Worm (Caenorhabditis elegans) whole organism, young adult: ENCODE measurements around the gene egas-2.

Experiments used
- F52B5.7 ChIP-seq: sonication (generic microtip); optimal IDR thresholded peaks from 2 replicates; lab custom pipeline; 2016; ENCODE audit warnings: mild to moderate bottlenecking, missing genetic modification characterization, missing compliant biosample characterization
- Y95B8A.8 ChIP-seq: fragments of 200-800 bp; sonication (Bioruptor generic); IDR thresholded peaks from 2 replicates; pipeline ENCODE4 v1.3.6; 2022; ENCODE audit warnings: missing genetic modification reagents, missing genetic modification characterization, missing compliant biosample characterization
- akir-1 ChIP-seq: fragments of 200-800 bp; sonication (Bioruptor generic); optimal IDR thresholded peaks from 2 replicates; lab custom pipeline; 2018; ENCODE audit warnings: mild to moderate bottlenecking, missing genetic modification characterization, moderate library complexity, missing compliant biosample characterization
- ama-1 ChIP-seq, 3 experiments: fragments of 150-350 bp in 1 of 3; sonication (generic microtip) in 2 of 3; optimal IDR thresholded peaks; 2 replicates each; lab custom pipeline; 2014 to 2018; ENCODE audit warnings: missing biosample characterization in 2 of 3, missing genetic modification characterization in 2 of 3, missing genetic modification reagents in 2 of 3
- aptf-3 ChIP-seq: fragments of 200-800 bp; sonication (Bioruptor generic); IDR thresholded peaks from 2 replicates; pipeline ENCODE4 v1.3.6; 2022; ENCODE audit warnings: missing genetic modification characterization, missing compliant biosample characterization
- ets-4 ChIP-seq: fragments of 200-800 bp; sonication (Bioruptor generic); optimal IDR thresholded peaks from 2 replicates; lab custom pipeline; 2018; ENCODE audit warnings: mild to moderate bottlenecking, missing genetic modification characterization, missing compliant biosample characterization
- let-607 ChIP-seq, 2 experiments: fragments of 200-800 bp in 1 of 2; sonication (Bioruptor generic) in 1 of 2; sonication (generic microtip) in 1 of 2; optimal IDR thresholded peaks; 2 replicates each; lab custom pipeline; 2016 to 2018; ENCODE audit warnings: mild to moderate bottlenecking in 2 of 2, missing compliant biosample characterization in 2 of 2, missing genetic modification characterization in 2 of 2, moderate library complexity in 2 of 2, missing genotype in 1 of 2
- lsl-1 ChIP-seq: fragments of 200-800 bp; sonication (Bioruptor generic); optimal IDR thresholded peaks from 2 replicates; lab custom pipeline; 2018; ENCODE audit warnings: mild to moderate bottlenecking, missing genetic modification characterization, moderate library complexity, missing compliant biosample characterization
- nfya-2 ChIP-seq: fragments of 200-800 bp; sonication (Bioruptor generic); IDR thresholded peaks from 2 replicates; pipeline ENCODE4 v1.3.6; 2022; ENCODE audit warnings: missing genetic modification reagents, missing genetic modification characterization, missing compliant biosample characterization
- rcor-1 ChIP-seq: fragments of 200-800 bp; sonication (Bioruptor generic); IDR thresholded peaks from 2 replicates; pipeline ENCODE4 v1.3.6; 2022; ENCODE audit warnings: missing genetic modification reagents, missing genetic modification characterization, missing compliant biosample characterization
- unc-130 ChIP-seq: sonication (generic microtip); optimal IDR thresholded peaks from 2 replicates; lab custom pipeline; 2016; ENCODE audit warnings: missing genetic modification reagents, missing genetic modification characterization, missing compliant biosample characterization
- unc-62 ChIP-seq: fragments of 150-350 bp; optimal IDR thresholded peaks from 2 replicates; lab custom pipeline; 2014; ENCODE audit warnings: missing biosample characterization, missing genetic modification reagents, missing genetic modification characterization
- ztf-18 ChIP-seq: sonication (generic microtip); optimal IDR thresholded peaks from 2 replicates; lab custom pipeline; 2016; ENCODE audit warnings: missing genotype, mild to moderate bottlenecking, missing genetic modification characterization, missing compliant biosample characterization

- TF ChIP-seq nfya-2 (GFP tag; lab: Robert Waterston, UW) (no peak), let-607 (tag; optimal IDR thresholded peaks at IDR 0.05; lab: Kevin White, UChicago) (no peak), unc-62 (GFP tag; lab: Kevin White, UChicago) (no peak), ztf-18 (tag; lab: Kevin White, UChicago) (no peak), Y95B8A.8 (no peak), F52B5.7 (tag; lab: Kevin White, UChicago) (no peak), lsl-1 (GFP tag; lab: Kevin White, UChicago) (no peak), ama-1 (optimal IDR thresholded peaks at IDR 0.05; lab: Kevin White, UChicago) (no peak), ama-1 (GFP tag; optimal IDR thresholded peaks at IDR 0.05; lab: Kevin White, UChicago) (no peak), unc-130 (GFP tag; lab: Kevin White, UChicago) (no peak), rcor-1 (no peak), akir-1 (GFP tag; lab: Kevin White, UChicago) (no peak), ets-4 (no peak), aptf-3 (GFP tag; lab: Robert Waterston, UW) (no peak)
Observed at ce11 chrV:18662333-18662732, 12.2 kb downstream of the egas-2 start.
